Worm (Caenorhabditis elegans) whole organism, L4 larva: Measurements from ENCODE around the gene srh-15.

Experiments
- T26A8.4 ChIP-seq: fragments of 200-800 bp; sonication (Bioruptor generic); IDR thresholded peaks from 2 replicates; pipeline ENCODE4 v1.3.6; 2022; ENCODE audit warnings: missing genetic modification characterization, missing compliant biosample characterization
- Y105C5A.15 ChIP-seq: fragments of 200-800 bp; sonication (Bioruptor generic); IDR thresholded peaks from 2 replicates; pipeline ENCODE4 v1.3.6; 2022; ENCODE audit warnings: missing genetic modification characterization, missing compliant biosample characterization
- cey-2 ChIP-seq: sonication (generic microtip); optimal IDR thresholded peaks from 3 replicates; lab custom pipeline; 2017; ENCODE audit warnings: missing genetic modification characterization, mild to moderate bottlenecking, missing compliant biosample characterization, antibody characterized with exemption, borderline replicate concordance; ENCODE audit not compliant: insufficient read depth
- daf-12 ChIP-seq: fragments of 150-350 bp; optimal IDR thresholded peaks from 2 replicates; lab custom pipeline; 2014; ENCODE audit warnings: missing biosample characterization, missing genetic modification reagents, missing genetic modification characterization
- daf-16 ChIP-seq, 3 experiments: sonication (generic microtip); optimal IDR thresholded peaks; 2 replicates each; lab custom pipeline; 2016 to 2017; ENCODE audit warnings: missing genetic modification characterization in 3 of 3, missing genetic modification reagents in 3 of 3, mild to moderate bottlenecking in 2 of 3, missing compliant biosample characterization in 2 of 3, missing biosample characterization in 1 of 3, moderate library complexity in 1 of 3
- daf-8 ChIP-seq: fragments of 200-800 bp; sonication (Bioruptor generic); IDR thresholded peaks from 2 replicates; pipeline ENCODE4 v1.3.6; 2022; ENCODE audit warnings: missing genetic modification characterization, missing compliant biosample characterization
- dmd-6 ChIP-seq: fragments of 200-800 bp; sonication (Bioruptor generic); IDR thresholded peaks from 2 replicates; pipeline ENCODE4 v1.3.6; 2022; ENCODE audit warnings: missing genetic modification reagents, missing genetic modification characterization, missing compliant biosample characterization
- dve-1 ChIP-seq: sonication (generic microtip); optimal IDR thresholded peaks from 2 replicates; lab custom pipeline; 2017; ENCODE audit warnings: antibody characterized with exemption, mild to moderate bottlenecking, missing genetic modification characterization, missing compliant biosample characterization; ENCODE audit not compliant: insufficient read depth
- hlh-11 ChIP-seq: fragments of 200-800 bp; sonication (Bioruptor generic); optimal IDR thresholded peaks from 2 replicates; lab custom pipeline; 2018; ENCODE audit warnings: mild to moderate bottlenecking, missing genetic modification characterization, missing compliant biosample characterization
- hlh-30 ChIP-seq: sonication (generic microtip); optimal IDR thresholded peaks from 2 replicates; lab custom pipeline; 2017; ENCODE audit warnings: antibody characterized with exemption, mild to moderate bottlenecking, missing genetic modification characterization, missing compliant biosample characterization; ENCODE audit not compliant: insufficient read depth
- lin-1 ChIP-seq: fragments of 200-800 bp; sonication (Bioruptor generic); IDR thresholded peaks from 2 replicates; pipeline ENCODE4 v1.3.6; 2022; ENCODE audit warnings: missing genetic modification reagents, missing genetic modification characterization, missing compliant biosample characterization
- madf-9 ChIP-seq: fragments of 200-800 bp; sonication (Bioruptor generic); conservative IDR thresholded peaks from 2 replicates; pipeline ENCODE4 v1.3.6; 2022; ENCODE audit warnings: missing genetic modification reagents, missing genetic modification characterization, missing compliant biosample characterization
- mdl-1 ChIP-seq, 2 experiments: fragments of 150-350 bp in 1 of 2; sonication (generic microtip) in 1 of 2; optimal IDR thresholded peaks; 2 replicates each; lab custom pipeline; 2014 to 2017; ENCODE audit warnings: missing biosample characterization in 2 of 2, missing genetic modification characterization in 2 of 2
- mxl-3 ChIP-seq: fragments of 200-800 bp; sonication (Bioruptor generic); optimal IDR thresholded peaks from 2 replicates; lab custom pipeline; 2018; ENCODE audit warnings: mild to moderate bottlenecking, missing genetic modification characterization, missing compliant biosample characterization
- nhr-10 ChIP-seq: fragments of 150-350 bp; optimal IDR thresholded peaks from 2 replicates; lab custom pipeline; 2014; ENCODE audit warnings: missing biosample characterization, missing genetic modification characterization
- nhr-237 ChIP-seq: sonication (generic microtip); optimal IDR thresholded peaks from 2 replicates; lab custom pipeline; 2017; ENCODE audit warnings: missing biosample characterization, missing genetic modification characterization
- nhr-28 ChIP-seq: fragments of 150-350 bp; optimal IDR thresholded peaks from 2 replicates; lab custom pipeline; 2014; ENCODE audit warnings: missing biosample characterization, missing genetic modification characterization
- nhr-6 ChIP-seq: fragments of 150-350 bp; optimal IDR thresholded peaks from 2 replicates; lab custom pipeline; 2014; ENCODE audit warnings: missing biosample characterization, missing genetic modification characterization
- nhr-76 ChIP-seq: fragments of 150-350 bp; optimal IDR thresholded peaks from 2 replicates; lab custom pipeline; 2014; ENCODE audit warnings: missing biosample characterization, missing genetic modification characterization
- nhr-77 ChIP-seq: fragments of 150-350 bp; optimal IDR thresholded peaks from 2 replicates; lab custom pipeline; 2014; ENCODE audit warnings: missing biosample characterization, missing genetic modification characterization
- saeg-2 ChIP-seq: fragments of 200-800 bp; sonication (Bioruptor generic); IDR thresholded peaks from 2 replicates; pipeline ENCODE4 v1.3.6; 2022; ENCODE audit warnings: missing genetic modification reagents, missing genetic modification characterization, missing compliant biosample characterization
- tag-97 ChIP-seq: fragments of 200-800 bp; sonication (Bioruptor generic); IDR thresholded peaks from 2 replicates; pipeline ENCODE4 v1.3.6; 2022; ENCODE audit warnings: missing genetic modification characterization, missing compliant biosample characterization
- unc-39 ChIP-seq: sonication (generic microtip); optimal IDR thresholded peaks from 2 replicates; lab custom pipeline; 2017; ENCODE audit warnings: missing biosample characterization, missing genetic modification characterization
- unc-62 ChIP-seq, 3 experiments: fragments of 150-350 bp in 1 of 3; sonication (generic microtip); optimal IDR thresholded peaks in 2 of 3; peaks in 1 of 3; 1 replicate in 1 of 3; 2 replicates in 2 of 3; lab custom pipeline; 2014 to 2017; ENCODE audit warnings: missing biosample characterization in 3 of 3, missing genetic modification characterization in 3 of 3, missing genetic modification reagents in 3 of 3, missing genotype in 1 of 3
- zfp-3 ChIP-seq: fragments of 200-800 bp; sonication (Bioruptor generic); conservative IDR thresholded peaks from 2 replicates; pipeline ENCODE4 v1.3.6; 2022; ENCODE audit warnings: missing genetic modification reagents, missing genetic modification characterization, missing compliant biosample characterization

Gene srh-15

ce11 chrV:13333386-13334180, 12.8 kb downstream of the srh-15 start, which contains the start of gene nhr-168:
Gene nhr-168, minus strand, starts transcription at chrV:13333871.
- TF ChIP-seq daf-16 (GFP tag; optimal IDR thresholded peaks at IDR 0.05; lab: Kevin White, UChicago): no peak
- TF ChIP-seq daf-16 (tag; optimal IDR thresholded peaks at IDR 0.05; lab: Kevin White, UChicago): peak; percentile 32
- TF ChIP-seq nhr-28 (tag; lab: Kevin White, UChicago): peak; percentile 55
- peak; percentile 20 for TF ChIP-seq mxl-3 (GFP tag; lab: Kevin White, UChicago)
- no peak for TF ChIP-seq unc-39 (tag; lab: Kevin White, UChicago)
- TF ChIP-seq hlh-11 (tag; lab: Kevin White, UChicago): no peak
- TF ChIP-seq cey-2 (tag; lab: Kevin White, UChicago): no peak
- TF ChIP-seq mdl-1 (tag; optimal IDR thresholded peaks at IDR 0.05; lab: Kevin White, UChicago): peak in 1 of 2 experiments; percentile 50
- TF ChIP-seq nhr-77 (tag; lab: Kevin White, UChicago): peak; percentile 58
- no peak for TF ChIP-seq zfp-3 (GFP tag; lab: Robert Waterston, UW)
- no peak for TF ChIP-seq saeg-2
- TF ChIP-seq unc-62 (GFP tag; optimal IDR thresholded peaks at IDR 0.05 in 1 of 2; lab: Kevin White, UChicago): peak in 1 of 2 experiments; percentile 30
- no peak for TF ChIP-seq unc-62 (tag; optimal IDR thresholded peaks at IDR 0.05; lab: Kevin White, UChicago)
- TF ChIP-seq dve-1 (tag; lab: Kevin White, UChicago): peak; percentile 49
- TF ChIP-seq lin-1 (GFP tag; lab: Robert Waterston, UW): 0 out of 2 replicates have a peak, but pooled peaks have one; percentile 25
- TF ChIP-seq daf-12: no peak
- TF ChIP-seq daf-8: no peak
- peak; percentile 88 for TF ChIP-seq dmd-6 (GFP tag; lab: Robert Waterston, UW)
- peak; percentile 6 for TF ChIP-seq hlh-30

DNA sequence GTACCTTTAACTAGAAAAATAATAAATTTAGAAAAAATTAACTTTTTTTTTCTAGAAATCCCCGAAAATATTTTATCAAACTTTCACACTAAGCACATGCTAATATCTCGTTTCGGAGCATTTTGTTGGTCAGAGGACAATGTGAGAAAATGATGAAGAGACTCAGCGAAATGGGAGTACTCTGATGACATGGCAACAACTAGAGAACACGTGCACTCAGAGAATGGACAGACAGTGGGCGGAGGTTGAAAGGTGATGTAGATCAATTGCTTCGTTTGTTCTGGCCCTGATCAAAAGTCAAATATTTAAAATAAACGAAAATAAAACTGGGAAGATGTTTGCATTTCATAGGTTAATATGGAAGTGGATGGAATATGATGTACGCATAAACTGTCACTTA, 13.7 kb downstream of the srh-15 start:
- peak; percentile 60 for TF ChIP-seq hlh-30
- TF ChIP-seq tag-97 (GFP tag; lab: Robert Waterston, UW): no peak
- TF ChIP-seq saeg-2: no peak

ce11 chrV:13335883-13336419, 15.2 kb downstream of the srh-15 start, which contains the start of gene C50B6.9:
Gene C50B6.9, plus strand, starts transcription at chrV:13336369.
- TF ChIP-seq unc-62 (GFP tag; optimal IDR thresholded peaks at IDR 0.05 in 1 of 2; lab: Kevin White, UChicago): peak in 1 of 2 experiments; percentile 28
- no peak for TF ChIP-seq unc-62 (tag; optimal IDR thresholded peaks at IDR 0.05; lab: Kevin White, UChicago)
- peak; percentile 14 for TF ChIP-seq nhr-6 (tag; lab: Kevin White, UChicago)
- peak in 1 of 2 experiments; percentile 52 for TF ChIP-seq mdl-1 (tag; optimal IDR thresholded peaks at IDR 0.05; lab: Kevin White, UChicago)
- TF ChIP-seq nhr-10 (tag; lab: Kevin White, UChicago): no peak
- no peak for TF ChIP-seq nhr-76 (tag; lab: Kevin White, UChicago)
- TF ChIP-seq hlh-30: peak; percentile 80
- TF ChIP-seq Y105C5A.15 (GFP tag; lab: Robert Waterston, UW): no peak

DNA sequence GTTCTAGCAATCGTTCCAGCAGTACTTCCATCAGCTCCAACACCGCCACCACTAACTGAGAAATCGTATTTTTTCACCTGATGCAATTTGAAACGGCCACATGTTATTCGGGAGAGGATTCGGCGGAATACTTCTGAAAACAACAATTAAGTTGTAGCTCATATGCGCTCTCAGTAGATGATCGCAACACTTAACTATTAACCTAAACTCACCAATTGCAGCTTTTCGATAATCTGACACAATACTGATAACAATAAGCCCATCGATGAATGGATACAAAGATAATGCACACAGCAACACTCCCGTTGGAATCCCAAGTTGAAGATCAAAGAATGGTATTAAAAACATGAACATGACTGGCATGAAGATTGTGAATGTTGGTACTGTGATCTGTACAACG, 17.3 kb downstream of the srh-15 start:
- TF ChIP-seq daf-12 (no peak), unc-62 (GFP tag; optimal IDR thresholded peaks at IDR 0.05 in 1 of 2; lab: Kevin White, UChicago) (peak in 1 of 2 experiments; percentile 96), unc-62 (tag; optimal IDR thresholded peaks at IDR 0.05; lab: Kevin White, UChicago) (no peak), nhr-10 (tag; lab: Kevin White, UChicago) (no peak), mdl-1 (tag; optimal IDR thresholded peaks at IDR 0.05; lab: Kevin White, UChicago) (no peak)
- TF ChIP-seq, all 104 proteins: peak for 1

DNA sequence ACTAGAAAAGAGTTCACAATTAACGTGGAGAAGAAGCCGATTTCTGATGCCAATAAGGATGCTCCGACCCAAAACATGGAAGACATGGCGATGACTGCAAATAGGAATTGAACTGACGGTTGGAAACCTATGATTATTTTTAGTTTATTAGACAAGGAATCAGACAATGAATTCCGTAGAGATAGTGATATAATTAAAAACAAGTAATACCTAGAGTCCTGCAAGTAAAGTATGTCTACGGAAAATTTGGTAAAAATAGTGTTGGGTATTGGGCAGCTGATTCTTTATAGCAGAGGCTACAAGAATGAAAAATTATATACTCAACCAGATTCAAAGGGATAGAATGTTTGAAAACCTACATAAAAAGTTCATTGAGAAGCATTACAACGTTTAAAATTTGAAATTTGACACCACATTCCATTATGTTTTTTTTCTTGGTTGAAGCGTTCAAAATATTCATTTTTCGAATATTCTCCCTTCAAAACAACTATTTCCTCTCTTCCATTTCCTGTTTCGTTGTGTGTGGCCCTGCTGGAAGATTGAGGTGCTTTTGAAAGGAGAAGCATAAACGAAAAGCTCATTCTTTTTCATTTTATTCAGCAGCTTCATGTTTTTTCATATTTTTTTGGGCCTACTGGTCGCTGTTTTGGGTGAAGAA, 19.0 kb downstream of the srh-15 start, which contains the start of the genes str-4 and lgc-48:
Gene str-4 (minus strand): TSS at position 101 of the 658 bp plus-strand sequence.
Gene lgc-48 (plus strand): TSS at position 608 of the 658 bp plus-strand sequence.
- TF ChIP-seq unc-62 (GFP tag; optimal IDR thresholded peaks at IDR 0.05 in 1 of 2; lab: Kevin White, UChicago) (peak in 1 of 2 experiments; percentile 11), unc-62 (tag; optimal IDR thresholded peaks at IDR 0.05; lab: Kevin White, UChicago) (no peak), T26A8.4 (no peak), nhr-237 (tag; lab: Kevin White, UChicago) (no peak), madf-9 (GFP tag; lab: Robert Waterston, UW) (no peak)
